Fruit fly (Drosophila melanogaster) whole organism, embryonic: ENCODE measurements around the gene Lrch.
A peak's percentile ranks its signal among the peaks of the same experiment; 100 is the strongest.

ENCODE experiments used
- Adf1 ChIP-seq: fragments of 200-800 bp; sonication (Bioruptor generic); IDR thresholded peaks from 2 replicates; pipeline ENCODE4 v1.3.6; 2022; ENCODE audit warnings: missing biosample characterization, missing genetic modification characterization
- Atf6 ChIP-seq: fragments of 200-800 bp; sonication (Bioruptor generic); IDR thresholded peaks from 2 replicates; pipeline ENCODE4 v1.3.6; 2022; ENCODE audit warnings: missing biosample characterization, missing genetic modification characterization
- Bdp1 ChIP-seq: fragments of 200-800 bp; sonication (Bioruptor generic); optimal IDR thresholded peaks from 3 replicates; lab custom pipeline; 2016; ENCODE audit warnings: missing biosample characterization, missing genetic modification characterization
- CG10147 ChIP-seq: fragments of 200-800 bp; sonication (Bioruptor generic); optimal IDR thresholded peaks from 2 replicates; lab custom pipeline; 2019; ENCODE audit warnings: missing biosample characterization, mild to moderate bottlenecking, missing genetic modification characterization, moderate library complexity
- CG10274 ChIP-seq: fragments of 200-800 bp; sonication (Bioruptor generic); optimal IDR thresholded peaks from 3 replicates; lab custom pipeline; 2017; ENCODE audit warnings: missing biosample characterization, mild to moderate bottlenecking, missing genetic modification characterization
- CG10959 ChIP-seq: fragments of 200-800 bp; sonication (Bioruptor generic); IDR thresholded peaks from 2 replicates; pipeline ENCODE4 v1.3.6; 2022; ENCODE audit warnings: missing biosample characterization, missing genetic modification characterization
- CG11696 ChIP-seq: fragments of 200-800 bp; sonication (Bioruptor generic); IDR thresholded peaks from 2 replicates; pipeline ENCODE4 v1.3.6; 2022; ENCODE audit warnings: missing biosample characterization, missing genetic modification characterization
- CG12155 ChIP-seq: fragments of 200-800 bp; sonication (Bioruptor generic); optimal IDR thresholded peaks from 3 replicates; lab custom pipeline; 2016; ENCODE audit warnings: missing biosample characterization, missing genetic modification characterization
- CG13624 ChIP-seq: fragments of 200-800 bp; sonication (Bioruptor generic); optimal IDR thresholded peaks from 2 replicates; lab custom pipeline; 2016; ENCODE audit warnings: missing biosample characterization, missing genetic modification characterization
- CG13775 ChIP-seq: fragments of 200-800 bp; sonication (Bioruptor generic); optimal IDR thresholded peaks from 3 replicates; lab custom pipeline; 2017; ENCODE audit warnings: missing biosample characterization, mild to moderate bottlenecking, missing genetic modification characterization
- CG15696 ChIP-seq: fragments of 200-800 bp; sonication (Bioruptor generic); optimal IDR thresholded peaks from 2 replicates; lab custom pipeline; 2019; ENCODE audit warnings: missing biosample characterization, mild to moderate bottlenecking, missing genetic modification characterization, moderate library complexity
- CG16863 ChIP-seq: fragments of 200-800 bp; sonication (Bioruptor generic); optimal IDR thresholded peaks from 3 replicates; lab custom pipeline; 2016; ENCODE audit warnings: missing biosample characterization, missing genetic modification characterization
- CG17361 ChIP-seq: fragments of 200-800 bp; sonication (Bioruptor generic); IDR thresholded peaks from 3 replicates; pipeline ENCODE4 v1.3.6; 2022; ENCODE audit warnings: missing biosample characterization, missing genetic modification characterization
- CG18011 ChIP-seq: fragments of 200-800 bp; sonication (Bioruptor generic); optimal IDR thresholded peaks from 2 replicates; lab custom pipeline; 2017; ENCODE audit warnings: missing biosample characterization, missing genetic modification characterization, mild to moderate bottlenecking, moderate library complexity, missing genotype
- CG2202 ChIP-seq: fragments of 200-800 bp; sonication (Bioruptor generic); optimal IDR thresholded peaks from 2 replicates; lab custom pipeline; 2018; ENCODE audit warnings: missing biosample characterization, mild to moderate bottlenecking, missing genetic modification characterization
- CG2678 ChIP-seq: fragments of 200-800 bp; sonication (Bioruptor generic); optimal IDR thresholded peaks from 3 replicates; lab custom pipeline; 2019; ENCODE audit warnings: missing biosample characterization, mild to moderate bottlenecking, missing genetic modification characterization, moderate library complexity
- CG30403 ChIP-seq: fragments of 200-800 bp; sonication (Bioruptor generic); optimal IDR thresholded peaks from 3 replicates; lab custom pipeline; 2016; ENCODE audit warnings: missing biosample characterization, missing genetic modification characterization
- CG30431 ChIP-seq: fragments of 200-800 bp; sonication (Bioruptor generic); optimal IDR thresholded peaks from 2 replicates; lab custom pipeline; 2017; ENCODE audit warnings: missing biosample characterization, missing genetic modification characterization
- CG31224 ChIP-seq: fragments of 200-800 bp; sonication (Bioruptor generic); IDR thresholded peaks from 2 replicates; pipeline ENCODE4 v1.3.6; 2022; ENCODE audit warnings: missing biosample characterization, missing genetic modification characterization
- CG32772 ChIP-seq: fragments of 200-800 bp; sonication (Bioruptor generic); IDR thresholded peaks from 2 replicates; pipeline ENCODE4 v1.3.6; 2022; ENCODE audit warnings: missing biosample characterization, missing genetic modification characterization
- CG3281 ChIP-seq: fragments of 200-800 bp; sonication (Bioruptor generic); optimal IDR thresholded peaks from 3 replicates; lab custom pipeline; 2017; ENCODE audit warnings: missing biosample characterization, mild to moderate bottlenecking, missing genetic modification characterization
- CG3726 ChIP-seq: fragments of 200-800 bp; sonication (Bioruptor generic); IDR thresholded peaks from 3 replicates; pipeline ENCODE4, ENCODE4 v1.3.6; 2022; ENCODE audit warnings: missing biosample characterization, missing genetic modification characterization
- CG3995 ChIP-seq: fragments of 200-800 bp; sonication (Bioruptor generic); optimal IDR thresholded peaks from 3 replicates; lab custom pipeline; 2016; ENCODE audit warnings: missing biosample characterization, missing genetic modification characterization
- CG4404 ChIP-seq: fragments of 200-800 bp; sonication (Bioruptor generic); IDR thresholded peaks from 2 replicates; pipeline ENCODE4 v1.3.6; 2022; ENCODE audit warnings: missing biosample characterization, missing genetic modification characterization
- CG4424 ChIP-seq: fragments of 200-800 bp; sonication (Bioruptor generic); optimal IDR thresholded peaks from 3 replicates; lab custom pipeline; 2016; ENCODE audit warnings: missing biosample characterization, missing genetic modification characterization
- CG7271 ChIP-seq: fragments of 200-800 bp; sonication (Bioruptor generic); optimal IDR thresholded peaks from 2 replicates; lab custom pipeline; 2018; ENCODE audit warnings: missing biosample characterization, mild to moderate bottlenecking, missing genetic modification characterization, moderate library complexity
- CG7928 ChIP-seq: fragments of 200-800 bp; sonication (Bioruptor generic); optimal IDR thresholded peaks from 2 replicates; lab custom pipeline; 2017; ENCODE audit warnings: missing biosample characterization, mild to moderate bottlenecking, missing genetic modification characterization
- CHES-1-like ChIP-seq: fragments of 200-800 bp; sonication (Bioruptor generic); optimal IDR thresholded peaks from 2 replicates; lab custom pipeline; 2016; ENCODE audit warnings: missing biosample characterization, missing genetic modification characterization
- Dek ChIP-seq: fragments of 200-800 bp; sonication (Bioruptor generic); optimal IDR thresholded peaks from 3 replicates; lab custom pipeline; 2019; ENCODE audit warnings: missing biosample characterization, mild to moderate bottlenecking, missing genetic modification characterization, moderate library complexity
- Drgx ChIP-seq: fragments of 200-800 bp; sonication (Bioruptor generic); IDR thresholded peaks from 2 replicates; pipeline ENCODE4 v1.3.6; 2022; ENCODE audit warnings: missing biosample characterization, missing genetic modification characterization
- E2f2 ChIP-seq: fragments of 200-800 bp; sonication (Bioruptor generic); IDR thresholded peaks from 2 replicates; pipeline ENCODE4 v1.3.6; 2022; ENCODE audit warnings: missing biosample characterization, missing genetic modification characterization
- Hr3 ChIP-seq: fragments of 200-800 bp; sonication (Bioruptor generic); optimal IDR thresholded peaks from 3 replicates; lab custom pipeline; 2016; ENCODE audit warnings: missing biosample characterization, missing genetic modification characterization
- Mes4 ChIP-seq: fragments of 200-800 bp; sonication (Bioruptor generic); optimal IDR thresholded peaks from 2 replicates; lab custom pipeline; 2016; ENCODE audit warnings: missing biosample characterization, missing genetic modification characterization
- Nf-YC ChIP-seq: fragments of 200-800 bp; optimal IDR thresholded peaks from 3 replicates; lab custom pipeline; 2019; ENCODE audit warnings: missing biosample characterization, mild to moderate bottlenecking, missing genetic modification characterization, moderate library complexity
- Opbp ChIP-seq: fragments of 200-800 bp; sonication (Bioruptor generic); IDR thresholded peaks from 3 replicates; pipeline ENCODE4 v1.3.6; 2022; ENCODE audit warnings: missing biosample characterization, missing genetic modification characterization; ENCODE audit not compliant: partially characterized antibody
- Optix ChIP-seq: fragments of 200-800 bp; sonication (Bioruptor generic); IDR thresholded peaks from 3 replicates; pipeline ENCODE4 v1.3.6; 2022; ENCODE audit warnings: missing biosample characterization, missing genetic modification characterization
- Usf ChIP-seq: fragments of 200-800 bp; sonication (Bioruptor generic); optimal IDR thresholded peaks from 2 replicates; lab custom pipeline; 2017; ENCODE audit warnings: missing genotype, missing biosample characterization, missing genetic modification characterization
- ab ChIP-seq: fragments of 200-800 bp; sonication (Bioruptor generic); optimal IDR thresholded peaks from 2 replicates; lab custom pipeline; 2016; ENCODE audit warnings: missing biosample characterization, missing genetic modification characterization
- ap ChIP-seq: fragments of 200-800 bp; sonication (Bioruptor generic); IDR thresholded peaks from 2 replicates; pipeline ENCODE4 v1.3.6; 2022; ENCODE audit warnings: missing biosample characterization, missing genetic modification characterization
- btn ChIP-seq: fragments of 200-800 bp; sonication (Bioruptor generic); optimal IDR thresholded peaks from 2 replicates; lab custom pipeline; 2016; ENCODE audit warnings: missing biosample characterization, missing genetic modification characterization
- chm ChIP-seq: fragments of 200-800 bp; sonication (Bioruptor generic); IDR thresholded peaks from 2 replicates; pipeline ENCODE4 v1.3.6; 2022; ENCODE audit warnings: missing biosample characterization, missing genetic modification characterization
- ci ChIP-seq: fragments of 200-800 bp; sonication (Bioruptor generic); IDR thresholded peaks from 3 replicates; pipeline ENCODE4 v1.3.6; 2022; ENCODE audit warnings: missing biosample characterization, missing genetic modification characterization
- crp ChIP-seq, 2 experiments: fragments of 200-800 bp; sonication (Bioruptor generic); optimal IDR thresholded peaks; 2 replicates in 1 of 2; 3 replicates in 1 of 2; lab custom pipeline; 2017; ENCODE audit warnings: missing biosample characterization in 2 of 2, missing genetic modification characterization in 2 of 2, mild to moderate bottlenecking in 1 of 2, moderate library complexity in 1 of 2
- dan ChIP-seq: fragments of 200-800 bp; sonication (Bioruptor generic); IDR thresholded peaks from 2 replicates; pipeline ENCODE4 v1.3.6; 2022; ENCODE audit warnings: missing biosample characterization, missing genetic modification characterization
- exex ChIP-seq: fragments of 200-800 bp; sonication (Bioruptor generic); optimal IDR thresholded peaks from 4 replicates; lab custom pipeline; 2018; ENCODE audit warnings: missing biosample characterization, mild to moderate bottlenecking, missing genetic modification characterization, moderate library complexity
- grn ChIP-seq: fragments of 200-800 bp; sonication (Bioruptor generic); optimal IDR thresholded peaks from 3 replicates; lab custom pipeline; 2017; ENCODE audit warnings: missing biosample characterization, missing genetic modification characterization
- h ChIP-seq: fragments of >200 bp; optimal IDR thresholded peaks from 2 replicates; lab custom pipeline; 2017
- lbe ChIP-seq: fragments of 200-800 bp; sonication (Bioruptor generic); optimal IDR thresholded peaks from 2 replicates; lab custom pipeline; 2016; ENCODE audit warnings: missing biosample characterization, mild to moderate bottlenecking, missing genetic modification characterization
- org-1 ChIP-seq: fragments of 200-800 bp; sonication (Bioruptor generic); optimal IDR thresholded peaks from 2 replicates; lab custom pipeline; 2017; ENCODE audit warnings: missing biosample characterization, missing genetic modification characterization
- pan ChIP-seq, 4 experiments: fragments of >200 bp in 3 of 4; fragments of 200-800 bp in 1 of 4; sonication (Bioruptor generic) in 1 of 4; optimal IDR thresholded peaks in 3 of 4; IDR thresholded peaks in 1 of 4; 2 replicates each; pipeline versions ENCODE4 v1.3.6 to Lab custom; 2017 to 2022; ENCODE audit warnings: missing biosample characterization in 2 of 4, missing genetic modification characterization in 2 of 4, mixed read lengths in 1 of 4
- pzg ChIP-seq: fragments of 200-800 bp; sonication (Bioruptor generic); optimal IDR thresholded peaks from 3 replicates; lab custom pipeline; 2018; ENCODE audit warnings: missing biosample characterization, mild to moderate bottlenecking, missing genetic modification characterization, moderate library complexity
- zen2 ChIP-seq: fragments of 200-800 bp; sonication (Bioruptor generic); IDR thresholded peaks from 3 replicates; pipeline ENCODE4 v1.3.6; 2022; ENCODE audit warnings: missing biosample characterization, missing genetic modification characterization; ENCODE audit not compliant: partially characterized antibody

Lrch gene

dm6 chr2L:17421366-17421765 is 37.5 kb upstream of the Lrch start (continued):
- TF ChIP-seq Opbp (GFP tag; lab: Robert Waterston, UW): no peak
- TF ChIP-seq crp (GFP tag; optimal IDR thresholded peaks at IDR 0.05; lab: Kevin White, UChicago): no peak
- TF ChIP-seq Usf (GFP tag; lab: Kevin White, UChicago): no peak
- no peak for TF ChIP-seq Adf1 (GFP tag; lab: Robert Waterston, UW)
- TF ChIP-seq ab (GFP tag; lab: Kevin White, UChicago): no peak
- peak; percentile 49 for TF ChIP-seq Atf6 (GFP tag; lab: Robert Waterston, UW)
- TF ChIP-seq CG30403 (GFP tag; lab: Kevin White, UChicago): peak; percentile 28
- TF ChIP-seq btn (GFP tag; lab: Kevin White, UChicago): no peak
- no peak for TF ChIP-seq Bdp1
- TF ChIP-seq CG17361 (GFP tag; lab: Robert Waterston, UW): peak; percentile 36; the same call in 1 of the 3 replicates
- no peak for TF ChIP-seq CHES-1-like (GFP tag; lab: Kevin White, UChicago)
- no peak for TF ChIP-seq CG10274 (GFP tag; lab: Kevin White, UChicago)
- TF ChIP-seq CG7928 (GFP tag; lab: Kevin White, UChicago): no peak
- no peak for TF ChIP-seq CG4424
- TF ChIP-seq grn (GFP tag; lab: Kevin White, UChicago): no peak
- no peak for TF ChIP-seq h (lab: Kevin White, UChicago)
- TF ChIP-seq CG10147: no peak
- peak; percentile 3 for TF ChIP-seq Hr3 (GFP tag; lab: Kevin White, UChicago)
- TF ChIP-seq ap (GFP tag; lab: Robert Waterston, UW): no peak
- TF ChIP-seq chm: no peak
- TF ChIP-seq CG3995 (GFP tag; lab: Kevin White, UChicago): no peak
- no peak for TF ChIP-seq lbe (GFP tag; lab: Kevin White, UChicago)
- TF ChIP-seq CG31224 (GFP tag; lab: Robert Waterston, UW): no peak
- TF ChIP-seq CG7271 (tag; lab: Kevin White, UChicago): no peak
- no peak for TF ChIP-seq Optix (GFP tag; lab: Robert Waterston, UW)
- TF ChIP-seq CG32772 (GFP tag; lab: Robert Waterston, UW): no peak
- no peak for TF ChIP-seq pzg
- 0 out of 2 replicates have a peak, but pooled peaks have one; percentile 34 for TF ChIP-seq Drgx (GFP tag; lab: Robert Waterston, UW)
- TF ChIP-seq Nf-YC (tag; lab: Kevin White, UChicago): no peak
- TF ChIP-seq CG13624 (GFP tag; lab: Kevin White, UChicago): no peak
- TF ChIP-seq CG3726 (GFP tag; lab: Robert Waterston, UW): no peak
- TF ChIP-seq CG30431 (GFP tag; lab: Kevin White, UChicago): no peak
- peak; percentile 12 for TF ChIP-seq CG13775 (GFP tag; lab: Kevin White, UChicago)
- no peak for TF ChIP-seq CG18011 (GFP tag; lab: Kevin White, UChicago)
- TF ChIP-seq CG11696 (GFP tag; lab: Robert Waterston, UW): no peak
- no peak for TF ChIP-seq pan (optimal IDR thresholded peaks at IDR 0.05; lab: Kevin White, UChicago)
- TF ChIP-seq pan (GFP tag; optimal IDR thresholded peaks at IDR 0.05 in 1 of 2, IDR thresholded peaks at IDR 0.05 in 1 of 2): peak in 1 of 2 experiments; percentile 44
- no peak for TF ChIP-seq Mes4
- TF ChIP-seq Dek: peak; percentile 1
- no peak for TF ChIP-seq ci (GFP tag; lab: Robert Waterston, UW)
- TF ChIP-seq org-1 (GFP tag; lab: Kevin White, UChicago): no peak
- no peak for TF ChIP-seq exex (tag; lab: Kevin White, UChicago)
- TF ChIP-seq E2f2: no peak; the same call in 1 of the 2 replicates
- TF ChIP-seq dan: no peak
- TF ChIP-seq CG4404 (GFP tag; lab: Robert Waterston, UW): peak; percentile 25; the same call in 1 of the 2 replicates
- TF ChIP-seq CG12155 (GFP tag; lab: Kevin White, UChicago): peak; percentile 15
- TF ChIP-seq CG2678 (tag; lab: Kevin White, UChicago): peak; percentile 61
- TF ChIP-seq CG2202 (tag; lab: Kevin White, UChicago): no peak
- no peak for TF ChIP-seq CG10959 (GFP tag; lab: Robert Waterston, UW)
- TF ChIP-seq CG3281 (GFP tag; lab: Kevin White, UChicago): peak; percentile 44
- TF ChIP-seq CG16863 (GFP tag; lab: Kevin White, UChicago): no peak
- no peak for TF ChIP-seq CG15696 (tag; lab: Kevin White, UChicago)
- no peak for TF ChIP-seq zen2 (GFP tag; lab: Robert Waterston, UW)
